Worm (Caenorhabditis elegans) whole organism, early embryonic: ENCODE measurements around the gene Y57G11C.48.

ENCODE experiments used
- B0310.2 ChIP-seq: sonication (generic microtip); optimal IDR thresholded peaks from 2 replicates; lab custom pipeline; 2016; ENCODE audit warnings: mild to moderate bottlenecking, missing genetic modification characterization, missing compliant biosample characterization
- F13C5.2 ChIP-seq: sonication (generic microtip); optimal IDR thresholded peaks from 2 replicates; lab custom pipeline; 2017; ENCODE audit warnings: mild to moderate bottlenecking, missing genetic modification characterization, inconsistent platforms, missing compliant biosample characterization
- aly-1 ChIP-seq: sonication (generic microtip); optimal IDR thresholded peaks from 2 replicates; lab custom pipeline; 2016; ENCODE audit warnings: missing genetic modification characterization, missing compliant biosample characterization
- ama-1 ChIP-seq: fragments of 150-350 bp; optimal IDR thresholded peaks from 2 replicates; lab custom pipeline; 2014
- ceh-13 ChIP-seq: fragments of 200-800 bp; sonication (Bioruptor generic); optimal IDR thresholded peaks from 2 replicates; lab custom pipeline; 2018; ENCODE audit warnings: mild to moderate bottlenecking, missing genetic modification characterization, missing compliant biosample characterization
- ceh-36 ChIP-seq: sonication (generic microtip); optimal IDR thresholded peaks from 2 replicates; lab custom pipeline; 2016; ENCODE audit warnings: missing genetic modification characterization, inconsistent platforms, missing compliant biosample characterization
- ets-7 ChIP-seq: sonication (generic microtip); optimal IDR thresholded peaks from 2 replicates; lab custom pipeline; 2016; ENCODE audit warnings: missing genotype, missing genetic modification characterization, missing compliant biosample characterization
- flt-1 ChIP-seq: fragments of 200-800 bp; sonication (Bioruptor generic); IDR thresholded peaks from 2 replicates; pipeline ENCODE4 v1.3.6; 2022; ENCODE audit warnings: missing genetic modification characterization, missing compliant biosample characterization
- hmbx-1 ChIP-seq: sonication (generic microtip); optimal IDR thresholded peaks from 2 replicates; lab custom pipeline; 2016; ENCODE audit warnings: mild to moderate bottlenecking, missing genetic modification characterization, missing compliant biosample characterization
- hmg-4 ChIP-seq: fragments of 200-800 bp; sonication (Bioruptor generic); optimal IDR thresholded peaks from 2 replicates; lab custom pipeline; 2018; ENCODE audit warnings: mild to moderate bottlenecking, missing genetic modification characterization, missing compliant biosample characterization
- hnd-1 ChIP-seq: sonication (generic microtip); optimal IDR thresholded peaks from 2 replicates; lab custom pipeline; 2016; ENCODE audit warnings: missing genetic modification characterization, missing compliant biosample characterization
- pes-1 ChIP-seq: fragments of 200-800 bp; sonication (Bioruptor generic); IDR thresholded peaks from 2 replicates; pipeline ENCODE4 v1.3.6; 2022; ENCODE audit warnings: missing genetic modification reagents, missing genetic modification characterization, missing compliant biosample characterization
- scrt-1 ChIP-seq: fragments of 200-800 bp; sonication (Bioruptor generic); IDR thresholded peaks from 2 replicates; pipeline ENCODE4 v1.3.6; 2022; ENCODE audit warnings: missing genetic modification characterization, missing compliant biosample characterization
- sea-1 ChIP-seq: fragments of 200-800 bp; sonication (Bioruptor generic); conservative IDR thresholded peaks from 2 replicates; pipeline ENCODE4 v1.3.6; 2022; ENCODE audit warnings: missing genetic modification characterization, missing compliant biosample characterization
- tbx-11 ChIP-seq: fragments of 200-800 bp; sonication (Bioruptor generic); IDR thresholded peaks from 2 replicates; pipeline ENCODE4 v1.3.6; 2022; ENCODE audit warnings: missing genetic modification characterization, missing compliant biosample characterization
- tbx-37 ChIP-seq: fragments of 200-800 bp; sonication (Bioruptor generic); conservative IDR thresholded peaks from 2 replicates; pipeline ENCODE4 v1.3.6; 2022; ENCODE audit warnings: missing genetic modification reagents, missing genetic modification characterization, missing compliant biosample characterization
- tra-4 ChIP-seq: sonication (generic microtip); optimal IDR thresholded peaks from 2 replicates; lab custom pipeline; 2017; ENCODE audit warnings: missing genetic modification characterization, missing compliant biosample characterization

The Y57G11C.48 gene

ce11 chrIV:14959375-14959774, 15.2 kb upstream of the Y57G11C.48 start:
- TF ChIP-seq tbx-37 (peak; percentile 33; the same call in 1 of the 2 replicates), F13C5.2 (tag; lab: Kevin White, UChicago) (peak; percentile 31), scrt-1 (no peak)

- TF ChIP-seq B0310.2 (tag; lab: Kevin White, UChicago) (no peak), hmg-4 (GFP tag; lab: Kevin White, UChicago) (no peak), F13C5.2 (tag; lab: Kevin White, UChicago) (no peak), tbx-11 (no peak), ama-1 (lab: Kevin White, UChicago) (no peak), hnd-1 (tag; lab: Kevin White, UChicago) (no peak), tbx-37 (no peak), sea-1 (GFP tag; lab: Robert Waterston, UW) (no peak), aly-1 (tag; lab: Kevin White, UChicago) (no peak), ceh-36 (tag; lab: Kevin White, UChicago) (no peak), hmbx-1 (tag; lab: Kevin White, UChicago) (no peak), ceh-13 (GFP tag; lab: Kevin White, UChicago) (no peak)
Measured at ce11 chrIV:14958551-14958950, 14.4 kb upstream of the Y57G11C.48 start, which contains the start of gene Y41E3.1. Y41E3.1 (minus strand) TSS chrIV:14958874.

- TF ChIP-seq tbx-37 (no peak), sea-1 (GFP tag; lab: Robert Waterston, UW) (0 out of 2 replicates have a peak, but pooled peaks have one; percentile 47), ama-1 (lab: Kevin White, UChicago) (peak; percentile 47)
Measured at ce11 chrIV:14956693-14957281, 12.7 kb upstream of the Y57G11C.48 start.

- TF ChIP-seq ceh-36 (tag; lab: Kevin White, UChicago) (no peak), tra-4 (tag; lab: Kevin White, UChicago) (no peak), hmbx-1 (tag; lab: Kevin White, UChicago) (no peak), F13C5.2 (tag; lab: Kevin White, UChicago) (no peak)
Measured at ce11 chrIV:14954842-14955241, 10.7 kb upstream of the Y57G11C.48 start.

- TF ChIP-seq ets-7 (no peak), hmg-4 (GFP tag; lab: Kevin White, UChicago) (no peak), tbx-37 (no peak), flt-1 (GFP tag; lab: Robert Waterston, UW) (no peak), tra-4 (tag; lab: Kevin White, UChicago) (no peak), sea-1 (GFP tag; lab: Robert Waterston, UW) (no peak), ceh-36 (tag; lab: Kevin White, UChicago) (no peak), ceh-13 (GFP tag; lab: Kevin White, UChicago) (no peak), hmbx-1 (tag; lab: Kevin White, UChicago) (no peak), scrt-1 (no peak), ama-1 (lab: Kevin White, UChicago) (no peak), F13C5.2 (tag; lab: Kevin White, UChicago) (no peak), pes-1 (GFP tag; lab: Robert Waterston, UW) (no peak), hnd-1 (tag; lab: Kevin White, UChicago) (no peak), tbx-11 (no peak), B0310.2 (tag; lab: Kevin White, UChicago) (no peak), aly-1 (tag; lab: Kevin White, UChicago) (no peak)
Measured at ce11 chrIV:14953802-14954201, 9.7 kb upstream of the Y57G11C.48 start.

- TF ChIP-seq F13C5.2 (tag; lab: Kevin White, UChicago): no peak
- no peak for TF ChIP-seq flt-1 (GFP tag; lab: Robert Waterston, UW)
- TF ChIP-seq tra-4 (tag; lab: Kevin White, UChicago): no peak
- TF ChIP-seq ets-7: no peak
- TF ChIP-seq ceh-13 (GFP tag; lab: Kevin White, UChicago): no peak
- no peak for TF ChIP-seq aly-1 (tag; lab: Kevin White, UChicago)
- TF ChIP-seq tbx-11: no peak
- no peak for TF ChIP-seq B0310.2 (tag; lab: Kevin White, UChicago)
- TF ChIP-seq sea-1 (GFP tag; lab: Robert Waterston, UW): no peak
- no peak for TF ChIP-seq hmg-4 (GFP tag; lab: Kevin White, UChicago)
- no peak for TF ChIP-seq scrt-1
- TF ChIP-seq ama-1 (lab: Kevin White, UChicago): no peak
- TF ChIP-seq ceh-36 (tag; lab: Kevin White, UChicago): no peak
- TF ChIP-seq hnd-1 (tag; lab: Kevin White, UChicago): no peak
- TF ChIP-seq hmbx-1 (tag; lab: Kevin White, UChicago): no peak
Measured at ce11 chrIV:14950468-14950867, 6.3 kb upstream of the Y57G11C.48 start, which contains the start of gene Y41E3.22. Y41E3.22 (plus strand) TSS chrIV:14950710.

ce11 chrIV:14949048-14949447, 4.9 kb upstream of the Y57G11C.48 start:
- TF ChIP-seq hmbx-1 (tag; lab: Kevin White, UChicago) (no peak), pes-1 (GFP tag; lab: Robert Waterston, UW) (no peak), tra-4 (tag; lab: Kevin White, UChicago) (no peak), flt-1 (GFP tag; lab: Robert Waterston, UW) (no peak), F13C5.2 (tag; lab: Kevin White, UChicago) (no peak), tbx-37 (no peak), ceh-13 (GFP tag; lab: Kevin White, UChicago) (no peak), ets-7 (no peak), tbx-11 (no peak), scrt-1 (no peak), sea-1 (GFP tag; lab: Robert Waterston, UW) (no peak), hmg-4 (GFP tag; lab: Kevin White, UChicago) (no peak), aly-1 (tag; lab: Kevin White, UChicago) (no peak)
